Fruit fly (Drosophila melanogaster) whole organism, embryonic: ENCODE data around the gene CG10863.

Experiments
- BtbVII ChIP-seq: fragments of 200-800 bp; sonication (Bioruptor generic); optimal IDR thresholded peaks from 3 replicates; lab custom pipeline; 2017; ENCODE audit warnings: missing biosample characterization, mild to moderate bottlenecking, missing genetic modification characterization
- CG10274 ChIP-seq: fragments of 200-800 bp; sonication (Bioruptor generic); optimal IDR thresholded peaks from 3 replicates; lab custom pipeline; 2017; ENCODE audit warnings: missing biosample characterization, mild to moderate bottlenecking, missing genetic modification characterization
- CG10654 ChIP-seq: fragments of 200-800 bp; sonication (Bioruptor generic); optimal IDR thresholded peaks from 2 replicates; lab custom pipeline; 2016; ENCODE audit warnings: missing biosample characterization, missing genetic modification characterization
- CG12071 ChIP-seq: fragments of 200-800 bp; sonication (Bioruptor generic); optimal IDR thresholded peaks from 3 replicates; lab custom pipeline; 2018; ENCODE audit warnings: missing biosample characterization, mild to moderate bottlenecking, missing genetic modification characterization
- CG12391 ChIP-seq: fragments of 200-800 bp; sonication (Bioruptor generic); optimal IDR thresholded peaks from 3 replicates; lab custom pipeline; 2018; ENCODE audit warnings: missing biosample characterization, mild to moderate bottlenecking, missing genetic modification characterization, moderate library complexity
- CG13287 ChIP-seq: fragments of 200-800 bp; sonication (Bioruptor generic); IDR thresholded peaks from 2 replicates; pipeline ENCODE4 v1.3.6; 2022; ENCODE audit warnings: missing biosample characterization, missing genetic modification characterization; ENCODE audit not compliant: partially characterized antibody
- CG14050 ChIP-seq: fragments of 200-800 bp; sonication (Bioruptor generic); IDR thresholded peaks from 3 replicates; pipeline ENCODE4 v1.3.6; 2022; ENCODE audit warnings: missing biosample characterization, missing genetic modification characterization
- CG14441 ChIP-seq: fragments of 200-800 bp; sonication (Bioruptor generic); IDR thresholded peaks from 2 replicates; pipeline ENCODE4 v1.3.6; 2022; ENCODE audit warnings: missing biosample characterization, missing genetic modification characterization
- CG14710 ChIP-seq: fragments of 200-800 bp; sonication (Bioruptor generic); optimal IDR thresholded peaks from 3 replicates; lab custom pipeline; 2019; ENCODE audit warnings: missing biosample characterization, mild to moderate bottlenecking, missing genetic modification characterization, moderate library complexity
- CG18011 ChIP-seq: fragments of 200-800 bp; sonication (Bioruptor generic); optimal IDR thresholded peaks from 2 replicates; lab custom pipeline; 2017; ENCODE audit warnings: missing biosample characterization, missing genetic modification characterization, mild to moderate bottlenecking, moderate library complexity, missing genotype
- CG18599 ChIP-seq: fragments of 200-800 bp; sonication (Bioruptor generic); optimal IDR thresholded peaks from 3 replicates; lab custom pipeline; 2017; ENCODE audit warnings: missing biosample characterization, missing genetic modification characterization, mild to moderate bottlenecking, moderate library complexity, missing genetic modification reagents
- CG4617 ChIP-seq: fragments of 200-800 bp; sonication (Bioruptor generic); optimal IDR thresholded peaks from 3 replicates; lab custom pipeline; 2016; ENCODE audit warnings: missing biosample characterization, missing genetic modification characterization, borderline replicate concordance
- CG6254 ChIP-seq: fragments of 200-800 bp; sonication (Bioruptor generic); optimal IDR thresholded peaks from 3 replicates; lab custom pipeline; 2017; ENCODE audit warnings: mild to moderate bottlenecking, missing biosample characterization, missing genetic modification reagents, missing genetic modification characterization
- CG6689 ChIP-seq: fragments of 200-800 bp; sonication (Bioruptor generic); IDR thresholded peaks from 2 replicates; pipeline ENCODE4 v1.3.6; 2022; ENCODE audit warnings: missing biosample characterization, missing genetic modification characterization
- CG6765 ChIP-seq: fragments of 200-800 bp; sonication (Bioruptor generic); optimal IDR thresholded peaks from 3 replicates; lab custom pipeline; 2017; ENCODE audit warnings: missing biosample characterization, mild to moderate bottlenecking, missing genetic modification characterization
- CG8281 ChIP-seq: fragments of 200-800 bp; sonication (Bioruptor generic); optimal IDR thresholded peaks from 2 replicates; lab custom pipeline; 2018; ENCODE audit warnings: missing biosample characterization, mild to moderate bottlenecking, missing genetic modification characterization, moderate library complexity
- CG9437 ChIP-seq: fragments of 200-800 bp; sonication (Bioruptor generic); optimal IDR thresholded peaks from 2 replicates; lab custom pipeline; 2018; ENCODE audit warnings: missing biosample characterization, mild to moderate bottlenecking, missing genetic modification characterization
- D19B ChIP-seq: fragments of 200-800 bp; sonication (Bioruptor generic); optimal IDR thresholded peaks from 2 replicates; lab custom pipeline; 2017; ENCODE audit warnings: missing biosample characterization, mild to moderate bottlenecking, missing genetic modification characterization
- Deaf1 ChIP-seq: fragments of 200-800 bp; optimal IDR thresholded peaks from 3 replicates; lab custom pipeline; 2019; ENCODE audit warnings: missing biosample characterization, mild to moderate bottlenecking, missing genetic modification characterization, moderate library complexity
- Dfd ChIP-seq, 2 experiments: fragments of >200 bp; optimal IDR thresholded peaks; 2 replicates each; lab custom pipeline; 2017; ENCODE audit warnings: missing biosample characterization in 2 of 2, missing genetic modification characterization in 2 of 2
- Dll ChIP-seq: fragments of 200-800 bp; sonication (Bioruptor generic); IDR thresholded peaks from 4 replicates; pipeline ENCODE4 v1.3.6; 2022; ENCODE audit warnings: missing biosample characterization, missing genetic modification characterization; ENCODE audit not compliant: partially characterized antibody
- ERR ChIP-seq: fragments of 200-800 bp; sonication (Bioruptor generic); optimal IDR thresholded peaks from 2 replicates; lab custom pipeline; 2016; ENCODE audit warnings: missing biosample characterization, missing genetic modification characterization
- Fer1 ChIP-seq: fragments of 200-800 bp; sonication (Bioruptor generic); optimal IDR thresholded peaks from 2 replicates; lab custom pipeline; 2017; ENCODE audit warnings: missing biosample characterization, mild to moderate bottlenecking, missing genetic modification characterization
- HLH4C ChIP-seq: fragments of 200-800 bp; sonication (Bioruptor generic); IDR thresholded peaks from 3 replicates; pipeline ENCODE4 v1.3.6; 2022; ENCODE audit warnings: missing biosample characterization, missing genetic modification characterization; ENCODE audit not compliant: partially characterized antibody
- Hmx ChIP-seq: fragments of 200-800 bp; sonication (Bioruptor generic); optimal IDR thresholded peaks from 2 replicates; lab custom pipeline; 2016; ENCODE audit warnings: missing biosample characterization, missing genetic modification characterization
- Mrtf ChIP-seq: fragments of 200-800 bp; sonication (Bioruptor generic); IDR thresholded peaks from 3 replicates; pipeline ENCODE4 v1.3.6; 2022; ENCODE audit warnings: missing biosample characterization, missing genetic modification characterization
- Pdp1 ChIP-seq, 2 experiments: fragments of 200-800 bp; sonication (Bioruptor generic); optimal IDR thresholded peaks; 3 replicates each; lab custom pipeline; 2016; ENCODE audit warnings: missing biosample characterization in 2 of 2, missing genetic modification characterization in 2 of 2, mild to moderate bottlenecking in 1 of 2, moderate library complexity in 1 of 2
- ab ChIP-seq: fragments of 200-800 bp; sonication (Bioruptor generic); optimal IDR thresholded peaks from 2 replicates; lab custom pipeline; 2016; ENCODE audit warnings: missing biosample characterization, missing genetic modification characterization
- amos ChIP-seq: fragments of 200-800 bp; sonication (Bioruptor generic); IDR thresholded peaks from 2 replicates; pipeline ENCODE4 v1.3.6; 2022; ENCODE audit warnings: missing biosample characterization, missing genetic modification characterization; ENCODE audit not compliant: partially characterized antibody
- bbx ChIP-seq: fragments of 200-800 bp; sonication (Bioruptor generic); IDR thresholded peaks from 2 replicates; pipeline ENCODE4 v1.3.6; 2022; ENCODE audit warnings: missing biosample characterization, missing genetic modification characterization; ENCODE audit not compliant: partially characterized antibody
- chinmo ChIP-seq: fragments of 200-800 bp; sonication (Bioruptor generic); IDR thresholded peaks from 4 replicates; pipeline ENCODE4 v1.3.6; 2022; ENCODE audit warnings: missing biosample characterization, missing genetic modification characterization; ENCODE audit not compliant: partially characterized antibody
- ewg ChIP-seq: fragments of 200-800 bp; sonication (Bioruptor generic); optimal IDR thresholded peaks from 3 replicates; lab custom pipeline; 2017; ENCODE audit warnings: mild to moderate bottlenecking, missing biosample characterization, missing genetic modification reagents, missing genetic modification characterization
- fd3F ChIP-seq: fragments of 200-800 bp; sonication (Bioruptor generic); optimal IDR thresholded peaks from 2 replicates; lab custom pipeline; 2018; ENCODE audit warnings: missing biosample characterization, mild to moderate bottlenecking, missing genetic modification characterization, moderate library complexity
- gem ChIP-seq: fragments of 200-800 bp; sonication (Bioruptor generic); optimal IDR thresholded peaks from 2 replicates; lab custom pipeline; 2019; ENCODE audit warnings: missing biosample characterization, mild to moderate bottlenecking, missing genetic modification characterization, moderate library complexity
- grn ChIP-seq: fragments of 200-800 bp; sonication (Bioruptor generic); optimal IDR thresholded peaks from 3 replicates; lab custom pipeline; 2017; ENCODE audit warnings: missing biosample characterization, missing genetic modification characterization
- gsb-n ChIP-seq: fragments of 200-800 bp; sonication (Bioruptor generic); optimal IDR thresholded peaks from 3 replicates; lab custom pipeline; 2018; ENCODE audit warnings: missing biosample characterization, mild to moderate bottlenecking, missing genetic modification characterization
- hbn ChIP-seq: fragments of 200-800 bp; sonication (Bioruptor generic); IDR thresholded peaks from 2 replicates; pipeline ENCODE4 v1.3.6; 2022; ENCODE audit warnings: missing biosample characterization, missing genetic modification characterization; ENCODE audit not compliant: partially characterized antibody
- hth ChIP-seq: fragments of >200 bp; optimal IDR thresholded peaks from 2 replicates; lab custom pipeline; 2017; ENCODE audit warnings: inconsistent platforms
- insv ChIP-seq, 2 experiments: fragments of 200-800 bp; sonication (Bioruptor generic); optimal IDR thresholded peaks; 3 replicates each; lab custom pipeline; 2016 to 2018; ENCODE audit warnings: missing biosample characterization in 2 of 2, missing genetic modification characterization in 2 of 2
- luna ChIP-seq: fragments of 200-800 bp; sonication (Bioruptor generic); optimal IDR thresholded peaks from 2 replicates; lab custom pipeline; 2016; ENCODE audit warnings: missing biosample characterization, missing genetic modification characterization
- maf-S ChIP-seq: fragments of 200-800 bp; sonication (Bioruptor generic); optimal IDR thresholded peaks from 2 replicates; lab custom pipeline; 2016; ENCODE audit warnings: missing biosample characterization, missing genetic modification characterization
- nom ChIP-seq: fragments of 200-800 bp; sonication (Bioruptor generic); optimal IDR thresholded peaks from 2 replicates; lab custom pipeline; 2017; ENCODE audit warnings: missing biosample characterization, missing genetic modification characterization, mild to moderate bottlenecking, moderate library complexity, missing genetic modification reagents
- phol ChIP-seq: fragments of 200-800 bp; sonication (Bioruptor generic); optimal IDR thresholded peaks from 3 replicates; lab custom pipeline; 2018; ENCODE audit warnings: missing biosample characterization, mild to moderate bottlenecking, missing genetic modification characterization, moderate library complexity
- run ChIP-seq: fragments of 200-800 bp; sonication (Bioruptor generic); optimal IDR thresholded peaks from 3 replicates; lab custom pipeline; 2018; ENCODE audit warnings: missing biosample characterization, mild to moderate bottlenecking, missing genetic modification characterization
- sc ChIP-seq, 3 experiments: fragments of >200 bp in 2 of 3; fragments of 200-800 bp in 1 of 3; sonication (Bioruptor generic) in 1 of 3; optimal IDR thresholded peaks; 2 replicates in 2 of 3; 3 replicates in 1 of 3; lab custom pipeline; 2017; ENCODE audit warnings: mild to moderate bottlenecking in 1 of 3, missing biosample characterization in 1 of 3, missing genetic modification characterization in 1 of 3, missing genetic modification reagents in 1 of 3
- sens ChIP-seq: fragments of 200-800 bp; sonication (Bioruptor generic); peaks from one replicate; lab custom pipeline; 2016; ENCODE audit warnings: missing biosample characterization, missing genetic modification characterization
- sim ChIP-seq: fragments of 200-800 bp; sonication (Bioruptor generic); IDR thresholded peaks from 2 replicates; pipeline ENCODE4 v1.3.6; 2022; ENCODE audit warnings: missing biosample characterization, missing genetic modification characterization
- tio ChIP-seq: fragments of 200-800 bp; sonication (Bioruptor generic); optimal IDR thresholded peaks from 2 replicates; lab custom pipeline; 2017; ENCODE audit warnings: missing biosample characterization, missing genetic modification characterization, inconsistent platforms
- vfl ChIP-seq: fragments of 200-800 bp; sonication (Bioruptor generic); optimal IDR thresholded peaks from 2 replicates; lab custom pipeline; 2016; ENCODE audit warnings: missing biosample characterization, missing genetic modification characterization

CG10863 gene

DNA sequence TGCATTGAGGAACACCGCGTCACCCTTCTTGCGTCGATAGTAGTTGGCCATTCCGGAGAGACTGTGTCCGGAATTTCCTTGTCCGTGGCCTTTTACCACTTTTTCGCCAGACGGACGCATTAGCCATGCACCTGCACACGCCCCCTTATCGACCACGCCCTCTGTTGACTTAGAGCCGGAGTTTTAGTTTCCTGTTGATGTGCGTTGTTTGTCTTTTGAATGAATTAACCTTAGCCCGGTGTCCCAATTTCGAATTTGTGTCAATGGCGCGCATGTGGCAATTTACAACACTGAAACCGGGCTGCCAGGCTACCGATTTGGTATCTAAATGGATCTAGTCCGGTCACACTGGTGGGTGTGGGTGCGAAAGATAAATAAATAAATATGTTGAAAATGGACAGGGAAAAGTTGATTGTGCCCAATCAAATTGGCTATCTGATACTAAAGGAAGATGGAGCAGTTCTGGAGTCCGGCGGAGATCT, 45.7 kb downstream of the CG10863 start, which contains the start of the genes Gr63a and Lamtor4 (continued):
- no peak for TF ChIP-seq vfl
- TF ChIP-seq CG9437 (GFP tag; lab: Kevin White, UChicago) = no peak
- TF ChIP-seq Pdp1 (GFP tag; optimal IDR thresholded peaks at IDR 0.05; lab: Kevin White, UChicago) = peak in 1 of 2 experiments; percentile 22
- no peak for TF ChIP-seq CG14050
- no peak for TF ChIP-seq amos (GFP tag; lab: Robert Waterston, UW)
- TF ChIP-seq CG14441 (GFP tag; lab: Robert Waterston, UW) = no peak
- TF ChIP-seq luna (GFP tag; lab: Kevin White, UChicago) = peak; percentile 10
- peak; percentile 6 for TF ChIP-seq ERR (GFP tag; lab: Kevin White, UChicago)
- TF ChIP-seq Hmx (GFP tag; lab: Kevin White, UChicago) = no peak
- TF ChIP-seq nom (GFP tag; lab: Kevin White, UChicago) = no peak
- no peak for TF ChIP-seq hth (lab: Kevin White, UChicago)
- TF ChIP-seq CG12391 (tag; lab: Kevin White, UChicago) = no peak
- TF ChIP-seq chinmo (GFP tag; lab: Robert Waterston, UW) = 0 out of 4 replicates have a peak, but pooled peaks have one; percentile 17
- TF ChIP-seq phol = peak; percentile 49
- TF ChIP-seq CG6765 (GFP tag; lab: Kevin White, UChicago) = no peak
- TF ChIP-seq insv (GFP tag; optimal IDR thresholded peaks at IDR 0.05; lab: Kevin White, UChicago) = no peak
- TF ChIP-seq BtbVII = no peak
- TF ChIP-seq D19B = no peak
- TF ChIP-seq run = no peak
- no peak for TF ChIP-seq Dfd (GFP tag; optimal IDR thresholded peaks at IDR 0.05; lab: Kevin White, UChicago)
- TF ChIP-seq sc (optimal IDR thresholded peaks at IDR 0.05; lab: Kevin White, UChicago) = no peak
- no peak for TF ChIP-seq sc (GFP tag; optimal IDR thresholded peaks at IDR 0.05; lab: Kevin White, UChicago)
- TF ChIP-seq bbx (GFP tag; lab: Robert Waterston, UW) = no peak
- no peak for TF ChIP-seq CG18599
- no peak for TF ChIP-seq hbn (GFP tag; lab: Robert Waterston, UW)
- TF ChIP-seq ewg (GFP tag; lab: Kevin White, UChicago) = no peak
- no peak for TF ChIP-seq gsb-n (tag; lab: Kevin White, UChicago)
- TF ChIP-seq CG14710 (tag; lab: Kevin White, UChicago) = peak; percentile 44
- TF ChIP-seq Mrtf (GFP tag; lab: Robert Waterston, UW) = no peak
- no peak for TF ChIP-seq sim (GFP tag; lab: Robert Waterston, UW)
- 0 out of 4 replicates have a peak, but pooled peaks have one; percentile 31 for TF ChIP-seq Dll
- no peak for TF ChIP-seq CG10274
- peak; percentile 24 for TF ChIP-seq maf-S
- TF ChIP-seq CG12071 (GFP tag; lab: Kevin White, UChicago) = no peak
- no peak for TF ChIP-seq HLH4C (GFP tag; lab: Robert Waterston, UW)
- no peak for TF ChIP-seq gem (tag; lab: Kevin White, UChicago)
- TF ChIP-seq fd3F = no peak
- TF ChIP-seq CG18011 (GFP tag; lab: Kevin White, UChicago) = peak; percentile 4
- TF ChIP-seq grn = peak; percentile 25
- no peak for TF ChIP-seq CG6254 (GFP tag; lab: Kevin White, UChicago)
- TF ChIP-seq Deaf1 (tag; lab: Kevin White, UChicago) = no peak
- no peak for TF ChIP-seq CG8281 (tag; lab: Kevin White, UChicago)
- TF ChIP-seq CG10654 (GFP tag; lab: Kevin White, UChicago) = no peak
- TF ChIP-seq CG4617 (GFP tag; lab: Kevin White, UChicago) = peak; percentile 84
- TF ChIP-seq Fer1 = peak; percentile 29
- no peak for TF ChIP-seq tio (GFP tag; lab: Kevin White, UChicago)
- TF ChIP-seq ab = no peak
- no peak for TF ChIP-seq CG6689 (GFP tag; lab: Robert Waterston, UW)
- TF ChIP-seq sens = peak; percentile 82
- TF ChIP-seq CG13287 (GFP tag; lab: Robert Waterston, UW) = peak; percentile 37; the same call in 1 of the 2 replicates
